Worm (Caenorhabditis elegans) whole organism, L2 larva: ENCODE results near the gene srh-206.

Experiments
- ceh-16 ChIP-seq: fragments of 150-350 bp; optimal IDR thresholded peaks from 2 replicates; lab custom pipeline; 2014; ENCODE audit warnings: missing biosample characterization, missing genetic modification characterization
- ceh-82 ChIP-seq: fragments of 150-350 bp; optimal IDR thresholded peaks from 2 replicates; lab custom pipeline; 2014; ENCODE audit warnings: missing biosample characterization, missing genetic modification characterization
- dmd-4 ChIP-seq: sonication (generic microtip); optimal IDR thresholded peaks from 2 replicates; lab custom pipeline; 2017; ENCODE audit warnings: missing biosample characterization, missing genetic modification characterization
- elt-3 ChIP-seq: sonication (generic microtip); optimal IDR thresholded peaks from 2 replicates; lab custom pipeline; 2017; ENCODE audit warnings: missing biosample characterization, missing genetic modification characterization
- fos-1 ChIP-seq: fragments of 150-350 bp; optimal IDR thresholded peaks from 2 replicates; lab custom pipeline; 2014; ENCODE audit warnings: missing biosample characterization, missing genetic modification characterization
- nhr-10 ChIP-seq: sonication (generic microtip); optimal IDR thresholded peaks from 2 replicates; lab custom pipeline; 2017; ENCODE audit warnings: missing biosample characterization, missing genetic modification characterization
- nhr-129 ChIP-seq: fragments of 150-350 bp; optimal IDR thresholded peaks from 2 replicates; lab custom pipeline; 2014; ENCODE audit warnings: missing biosample characterization, missing genetic modification characterization
- nhr-77 ChIP-seq: fragments of 150-350 bp; optimal IDR thresholded peaks from 2 replicates; lab custom pipeline; 2014; ENCODE audit warnings: missing biosample characterization, missing genetic modification characterization
- unc-62 ChIP-seq: fragments of 150-350 bp; optimal IDR thresholded peaks from 2 replicates; lab custom pipeline; 2014; ENCODE audit warnings: missing biosample characterization, missing genetic modification reagents, missing genetic modification characterization
- ztf-11 ChIP-seq: sonication (generic microtip); optimal IDR thresholded peaks from 2 replicates; lab custom pipeline; 2017; ENCODE audit warnings: missing biosample characterization, missing genetic modification characterization

DNA sequence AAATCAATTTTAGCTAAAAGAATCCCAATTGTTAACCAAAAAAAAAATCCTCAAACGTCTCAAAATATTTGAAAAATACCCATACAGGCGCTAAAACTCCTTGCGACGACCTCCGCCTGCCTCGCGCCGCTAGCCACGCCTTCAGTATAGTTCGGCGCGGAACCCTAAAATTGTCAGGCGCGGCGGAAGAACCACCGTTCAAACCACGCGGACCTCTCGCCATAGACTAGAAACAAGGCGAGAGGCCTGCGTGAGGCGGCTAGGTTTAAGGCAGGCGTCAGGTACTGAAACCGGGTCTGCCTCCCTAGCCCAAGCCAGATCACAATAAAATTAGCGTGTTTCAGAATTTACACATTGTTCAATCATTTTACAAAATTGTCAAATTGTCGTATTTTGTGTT, 37.7 kb upstream of the srh-206 start:
- no peak for TF ChIP-seq unc-62 (GFP tag; lab: Kevin White, UChicago)
- no peak for TF ChIP-seq ztf-11 (tag; lab: Kevin White, UChicago)
- TF ChIP-seq nhr-129: no peak
- no peak for TF ChIP-seq ceh-82 (tag; lab: Kevin White, UChicago)
- TF ChIP-seq nhr-77: no peak
- TF ChIP-seq dmd-4: no peak
- TF ChIP-seq nhr-10: no peak
- TF ChIP-seq elt-3 (tag; lab: Kevin White, UChicago): no peak
- TF ChIP-seq ceh-16: no peak
- no peak for TF ChIP-seq fos-1 (tag; lab: Kevin White, UChicago)
